Fruit fly (Drosophila melanogaster): ENCODE results near the gene Rpt3R.

Rpt3R gene

dm6 chr3R:9791177-9791806 lies 35.0 kb upstream of the Rpt3R start, which contains the start of the genes CG12945 and CG8507 (continued):
- TF ChIP-seq Hand (GFP tag; optimal IDR thresholded peaks at IDR 0.05) = no peak
- peak; percentile 67 for TF ChIP-seq CG13424 (tag; optimal IDR thresholded peaks at IDR 0.05)
- TF ChIP-seq E2f1 (GFP tag; IDR thresholded peaks at IDR 0.05) = no peak
- no peak for TF ChIP-seq CG11560 (tag; IDR thresholded peaks at IDR 0.05)
- TF ChIP-seq fd3F (GFP tag; optimal IDR thresholded peaks at IDR 0.05) = no peak
- no peak for TF ChIP-seq CG7372 (GFP tag; IDR thresholded peaks at IDR 0.05)
- peak; percentile 39 for TF ChIP-seq Mad (GFP tag; optimal IDR thresholded peaks at IDR 0.05)
- TF ChIP-seq CG17328 (GFP tag; IDR thresholded peaks at IDR 0.05) = no peak
- peak; percentile 52 for TF ChIP-seq Dip3 (GFP tag; optimal IDR thresholded peaks at IDR 0.05)
- TF ChIP-seq CG1832 (GFP tag; optimal IDR thresholded peaks at IDR 0.05) = no peak
- TF ChIP-seq slou (GFP tag; optimal IDR thresholded peaks at IDR 0.05) = no peak

- no peak for TF ChIP-seq CG31441 (GFP tag; IDR thresholded peaks at IDR 0.05)
- TF ChIP-seq pum (GFP tag; optimal IDR thresholded peaks at IDR 0.05) = no peak
- TF ChIP-seq CG5180 (GFP tag; optimal IDR thresholded peaks at IDR 0.05) = no peak
- TF ChIP-seq H2.0 (GFP tag; IDR thresholded peaks at IDR 0.05) = no peak
- TF ChIP-seq CoRest (tag; optimal IDR thresholded peaks at IDR 0.05) = no peak
- no peak for TF ChIP-seq Lpt (GFP tag; optimal IDR thresholded peaks at IDR 0.05)
- TF ChIP-seq pan (optimal IDR thresholded peaks at IDR 0.05) = no peak
- TF ChIP-seq pan (GFP tag; optimal IDR thresholded peaks at IDR 0.05 in 1 of 2, IDR thresholded peaks at IDR 0.05 in 1 of 2) = no peak
- no peak for TF ChIP-seq CG31365 (tag; optimal IDR thresholded peaks at IDR 0.05)
- TF ChIP-seq CG17802 (tag; optimal IDR thresholded peaks at IDR 0.05) = no peak
- TF ChIP-seq sna (GFP tag; IDR thresholded peaks at IDR 0.05; ENCODE audit: partially characterized antibody) = no peak
- TF ChIP-seq CG9215 (GFP tag; IDR thresholded peaks at IDR 0.05) = no peak
- TF ChIP-seq CG6175 (GFP tag; IDR thresholded peaks at IDR 0.05) = peak; percentile 78; the same call in 2 of the 3 replicates
- TF ChIP-seq Hr3 (GFP tag; optimal IDR thresholded peaks at IDR 0.05) = no peak
- TF ChIP-seq CG15601 (tag; optimal IDR thresholded peaks at IDR 0.05) = no peak
- no peak for TF ChIP-seq CG7839 (tag; optimal IDR thresholded peaks at IDR 0.05)
- no peak for TF ChIP-seq tin (GFP tag; optimal IDR thresholded peaks at IDR 0.05)
- peak; percentile 15 for TF ChIP-seq B-H2 (GFP tag; optimal IDR thresholded peaks at IDR 0.05)
- TF ChIP-seq dimm (GFP tag; IDR thresholded peaks at IDR 0.05) = no peak
- TF ChIP-seq vvl (GFP tag; IDR thresholded peaks at IDR 0.05) = no peak
- peak; percentile 53 for TF ChIP-seq Dek (tag; optimal IDR thresholded peaks at IDR 0.05)
- TF ChIP-seq ap (GFP tag; IDR thresholded peaks at IDR 0.05) = no peak
- TF ChIP-seq Dp (GFP tag; optimal IDR thresholded peaks at IDR 0.05) = peak; percentile 64
- TF ChIP-seq Nf-YC (tag; optimal IDR thresholded peaks at IDR 0.05) = no peak
- TF ChIP-seq her (GFP tag; optimal IDR thresholded peaks at IDR 0.05) = no peak
- no peak for TF ChIP-seq slp2 (GFP tag; optimal IDR thresholded peaks at IDR 0.05)
- TF ChIP-seq Ssrp (tag; optimal IDR thresholded peaks at IDR 0.05) = no peak
- TF ChIP-seq CG3281 (GFP tag; optimal IDR thresholded peaks at IDR 0.05) = peak; percentile 8
- peak; percentile 14 for TF ChIP-seq CG34376 (GFP tag; optimal IDR thresholded peaks at IDR 0.05)
- TF ChIP-seq gt (GFP tag; IDR thresholded peaks at IDR 0.05) = no peak
- TF ChIP-seq CG11695 (GFP tag; IDR thresholded peaks at IDR 0.05) = no peak
- TF ChIP-seq ems (GFP tag; optimal IDR thresholded peaks at IDR 0.05) = no peak
- no peak for TF ChIP-seq Stat92E (GFP tag; optimal IDR thresholded peaks at IDR 0.05)
- no peak for TF ChIP-seq CG8924 (tag; optimal IDR thresholded peaks at IDR 0.05)
- TF ChIP-seq Hmx (GFP tag; optimal IDR thresholded peaks at IDR 0.05) = no peak
- no peak for TF ChIP-seq Doc3 (GFP tag; IDR thresholded peaks at IDR 0.05; ENCODE audit: partially characterized antibody)
- TF ChIP-seq CG17385 (GFP tag; optimal IDR thresholded peaks at IDR 0.05) = no peak
- no peak for TF ChIP-seq gem (tag; optimal IDR thresholded peaks at IDR 0.05)
Measured at dm6 chr3R:9784341-9785062, 28.2 kb upstream of the Rpt3R start, which contains the start of the genes MtnA and CG8500. TSS of gene MtnA (minus strand) at chr3R:9784370. TSS of gene CG8500 (plus strand) at chr3R:9784653.
